Fruit fly (Drosophila melanogaster): ENCODE measurements around the gene CG14183.

CG14183 gene

dm6 chr3L:20027735-20028134 lies at the start of gene CG14183:
Gene CG14183, minus strand, starts transcription at chr3L:20027835.
- no peak for TF ChIP-seq psq (optimal IDR thresholded peaks at IDR 0.05)
- TF ChIP-seq insv (optimal IDR thresholded peaks at IDR 0.05): no peak
- no peak for TF ChIP-seq Myc (optimal IDR thresholded peaks at IDR 0.05)
- TF ChIP-seq h (optimal IDR thresholded peaks at IDR 0.05): no peak
- TF ChIP-seq ttk (optimal IDR thresholded peaks at IDR 0.05): no peak
- no peak for TF ChIP-seq Sin3A (optimal IDR thresholded peaks at IDR 0.05)

dm6 chr3L:20062546-20062945 lies 34.9 kb upstream of the CG14183 start:
- TF ChIP-seq psq (optimal IDR thresholded peaks at IDR 0.05): no peak
- no peak for TF ChIP-seq ttk (optimal IDR thresholded peaks at IDR 0.05)
- no peak for TF ChIP-seq Sin3A (optimal IDR thresholded peaks at IDR 0.05)
- TF ChIP-seq Myc (optimal IDR thresholded peaks at IDR 0.05): no peak
- TF ChIP-seq h (optimal IDR thresholded peaks at IDR 0.05): no peak
- no peak for TF ChIP-seq insv (optimal IDR thresholded peaks at IDR 0.05)

dm6 chr3L:20036610-20037009 lies 9.0 kb upstream of the CG14183 start:
- TF ChIP-seq Myc (optimal IDR thresholded peaks at IDR 0.05) (no peak), h (optimal IDR thresholded peaks at IDR 0.05) (no peak), psq (optimal IDR thresholded peaks at IDR 0.05) (no peak), ttk (optimal IDR thresholded peaks at IDR 0.05) (no peak), insv (optimal IDR thresholded peaks at IDR 0.05) (no peak), Sin3A (optimal IDR thresholded peaks at IDR 0.05) (no peak)

- TF ChIP-seq ttk (optimal IDR thresholded peaks at IDR 0.05): no peak
- TF ChIP-seq psq (optimal IDR thresholded peaks at IDR 0.05): peak; percentile 79
These were observed 1.1 kb upstream of the CG14183 start, which contains the start of gene Lamtor1 for dm6 chr3L:20028753-20029152. Gene Lamtor1, minus strand, starts transcription at chr3L:20029020.

dm6 chr3L:20006269-20007265 lies 21.1 kb downstream of the CG14183 start:
- TF ChIP-seq psq (optimal IDR thresholded peaks at IDR 0.05) (peak; percentile 78), Myc (optimal IDR thresholded peaks at IDR 0.05) (no peak)

- TF ChIP-seq ttk (optimal IDR thresholded peaks at IDR 0.05) (no peak), insv (optimal IDR thresholded peaks at IDR 0.05) (no peak), Sin3A (optimal IDR thresholded peaks at IDR 0.05) (no peak), h (optimal IDR thresholded peaks at IDR 0.05) (no peak), Myc (optimal IDR thresholded peaks at IDR 0.05) (no peak), psq (optimal IDR thresholded peaks at IDR 0.05) (no peak)
These were observed 22.4 kb downstream of the CG14183 start, which contains the start of gene kug for dm6 chr3L:20005033-20005782. Gene kug, plus strand, starts transcription at chr3L:20005301.

DNA sequence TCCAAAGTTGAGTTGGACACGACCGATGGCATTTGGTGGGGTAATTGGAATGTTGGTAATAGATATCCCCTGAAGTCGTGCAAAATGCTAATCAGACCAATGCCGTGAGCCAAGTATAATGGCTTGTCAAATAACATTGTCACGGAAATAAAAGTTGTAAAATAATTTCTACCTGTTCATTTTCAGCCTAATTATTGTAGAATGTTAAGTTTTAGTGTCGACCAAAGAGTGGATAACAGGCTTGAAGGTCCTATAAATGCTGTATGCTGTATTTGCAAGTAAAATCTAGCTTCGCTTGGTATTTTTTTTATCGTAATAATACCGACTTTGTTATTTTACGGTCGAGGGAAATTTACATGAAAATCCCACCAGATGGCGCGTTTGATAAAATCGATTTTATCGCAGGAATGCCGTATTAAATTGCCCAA lies 23.2 kb downstream of the CG14183 start:
- no peak for TF ChIP-seq Myc (optimal IDR thresholded peaks at IDR 0.05)
- no peak for TF ChIP-seq insv (optimal IDR thresholded peaks at IDR 0.05)
- TF ChIP-seq psq (optimal IDR thresholded peaks at IDR 0.05): no peak
- no peak for TF ChIP-seq Sin3A (optimal IDR thresholded peaks at IDR 0.05)
- TF ChIP-seq h (optimal IDR thresholded peaks at IDR 0.05): no peak
- no peak for TF ChIP-seq ttk (optimal IDR thresholded peaks at IDR 0.05)

dm6 chr3L:20003235-20003493 lies 24.5 kb downstream of the CG14183 start:
- TF ChIP-seq ttk (optimal IDR thresholded peaks at IDR 0.05) (no peak), h (optimal IDR thresholded peaks at IDR 0.05) (no peak), psq (optimal IDR thresholded peaks at IDR 0.05) (no peak), insv (optimal IDR thresholded peaks at IDR 0.05) (no peak), Sin3A (optimal IDR thresholded peaks at IDR 0.05) (no peak), Myc (optimal IDR thresholded peaks at IDR 0.05) (no peak)

DNA sequence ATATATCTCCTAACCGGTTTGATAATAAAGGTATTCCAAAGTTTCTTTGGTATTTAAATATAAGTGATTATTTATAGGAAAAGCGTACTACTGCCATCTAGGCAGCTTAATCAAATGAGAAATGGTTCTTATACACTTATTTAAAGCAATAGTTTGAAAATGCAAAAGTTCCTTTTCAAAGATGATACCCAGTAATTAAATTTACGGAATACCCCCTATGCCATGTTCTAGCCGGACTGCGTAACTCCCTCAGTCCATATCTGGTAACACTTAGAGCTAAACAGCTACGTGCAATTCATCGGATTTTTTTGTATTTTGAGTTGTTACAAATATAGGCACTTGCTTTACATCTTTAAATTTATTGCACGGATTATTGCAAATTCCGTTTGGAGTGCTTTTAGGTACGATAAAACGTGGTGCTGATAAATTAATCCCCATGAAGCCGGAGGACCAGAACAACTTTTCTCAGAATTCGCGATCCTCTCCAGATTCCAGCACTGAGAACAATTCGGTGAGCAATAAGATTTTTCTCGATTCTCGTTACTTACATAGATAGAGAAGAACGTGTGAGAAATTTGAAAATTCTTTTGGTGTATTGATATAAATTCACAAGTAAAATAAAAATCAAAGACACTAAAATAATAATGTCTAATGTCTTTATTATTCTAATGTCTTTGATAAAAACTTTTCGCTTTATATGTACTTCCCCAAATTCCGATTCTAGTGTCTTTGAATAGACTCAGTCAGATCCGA lies 25.0 kb downstream of the CG14183 start, which contains the start of gene CG7668:
TSS of gene CG7668 (plus strand) at position 255 of the 753 bp plus-strand sequence.
- TF ChIP-seq h (optimal IDR thresholded peaks at IDR 0.05): no peak
- TF ChIP-seq ttk (optimal IDR thresholded peaks at IDR 0.05): no peak
- no peak for TF ChIP-seq Sin3A (optimal IDR thresholded peaks at IDR 0.05)
- TF ChIP-seq Myc (optimal IDR thresholded peaks at IDR 0.05): no peak
- TF ChIP-seq psq (optimal IDR thresholded peaks at IDR 0.05): no peak
- TF ChIP-seq insv (optimal IDR thresholded peaks at IDR 0.05): no peak

DNA sequence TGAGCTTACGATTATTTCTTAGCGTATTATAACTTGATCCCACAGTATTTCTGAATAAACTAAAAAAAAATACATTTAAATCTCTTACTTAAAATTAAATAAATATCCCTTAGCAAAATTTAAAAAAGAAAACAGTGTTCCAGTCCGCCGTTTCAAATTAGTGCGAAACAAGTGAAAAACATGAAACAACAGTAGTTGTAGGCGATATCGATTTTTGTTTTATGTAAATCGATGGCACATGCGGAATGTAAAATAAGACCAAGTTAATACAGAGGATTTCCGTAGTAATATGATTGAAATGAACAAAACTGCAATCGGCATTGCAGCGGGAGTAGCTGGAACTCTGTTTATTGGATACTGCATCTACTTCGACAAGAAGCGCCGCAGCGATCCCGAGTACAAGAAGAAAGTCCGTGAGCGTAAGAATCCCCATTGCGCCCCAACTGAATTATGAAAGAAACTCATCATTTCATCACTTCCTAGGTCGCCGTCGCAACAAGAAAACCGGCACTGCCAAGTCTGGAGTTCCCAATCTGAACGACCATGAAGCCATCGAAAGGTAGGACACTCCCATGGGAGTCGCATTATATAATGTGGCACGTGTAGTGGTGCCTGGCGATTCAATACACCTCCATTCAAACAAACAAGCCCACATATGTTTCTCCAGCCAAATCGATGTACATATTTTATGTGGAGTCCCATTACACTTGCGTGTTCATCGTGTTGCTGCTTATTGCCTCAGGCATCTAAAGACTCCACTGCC lies 26.6 kb downstream of the CG14183 start:
- TF ChIP-seq Myc (optimal IDR thresholded peaks at IDR 0.05) (no peak), psq (optimal IDR thresholded peaks at IDR 0.05) (no peak), Sin3A (optimal IDR thresholded peaks at IDR 0.05) (no peak), h (optimal IDR thresholded peaks at IDR 0.05) (no peak), insv (optimal IDR thresholded peaks at IDR 0.05) (no peak), ttk (optimal IDR thresholded peaks at IDR 0.05) (no peak)

dm6 chr3L:20000081-20000736 lies 27.4 kb downstream of the CG14183 start, which contains the start of the genes Tom20 and Gabat:
Gene Tom20, plus strand, starts transcription at chr3L:20000644.
Gene Gabat, minus strand, starts transcription at chr3L:20000686.
- TF ChIP-seq Sin3A (optimal IDR thresholded peaks at IDR 0.05) (no peak), ttk (optimal IDR thresholded peaks at IDR 0.05) (no peak), insv (optimal IDR thresholded peaks at IDR 0.05) (no peak), psq (optimal IDR thresholded peaks at IDR 0.05) (no peak), Myc (optimal IDR thresholded peaks at IDR 0.05) (no peak), h (optimal IDR thresholded peaks at IDR 0.05) (no peak)

Measured in Kc167 (cell line).